Worm (Caenorhabditis elegans): Measurements from ENCODE around the gene npax-3.

Gene npax-3

DNA sequence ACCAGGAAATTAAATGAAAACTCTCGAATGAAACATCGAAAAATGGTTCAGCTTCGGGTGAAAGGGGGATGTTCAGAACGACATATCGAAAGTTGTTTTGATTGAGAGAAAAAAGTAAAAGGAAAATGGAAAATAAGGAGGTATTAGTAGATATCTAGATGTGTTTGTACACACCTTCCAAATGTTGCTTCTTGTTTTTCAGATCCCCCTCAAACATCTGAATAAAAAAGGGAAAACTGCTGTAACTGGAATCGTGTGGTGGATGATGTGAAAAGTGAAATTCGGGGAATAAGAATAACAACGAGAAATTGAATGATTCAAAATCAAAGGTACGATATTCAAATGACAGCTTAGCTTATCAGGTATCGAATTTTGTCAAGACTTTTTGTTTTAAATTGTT, at the start of gene npax-3:
Gene npax-3 (minus strand): TSS at position 101 of the 400 bp plus-strand sequence.
- TF ChIP-seq akir-1 (GFP tag; optimal IDR thresholded peaks at IDR 0.05) (no peak), tbp1 (GFP tag; optimal IDR thresholded peaks at IDR 0.05) (no peak), nhr-179 (tag; optimal IDR thresholded peaks at IDR 0.05) (no peak), ets-4 (GFP tag; optimal IDR thresholded peaks at IDR 0.05) (no peak), madf-6 (GFP tag; IDR thresholded peaks at IDR 0.05) (no peak), K12H6.12 (tag; optimal IDR thresholded peaks at IDR 0.05) (no peak), B0035.1 (tag; optimal IDR thresholded peaks at IDR 0.05) (no peak), F49E8.2 (tag; optimal IDR thresholded peaks at IDR 0.05; ENCODE audit: insufficient read depth) (no peak), cebp-1 (GFP tag; IDR thresholded peaks at IDR 0.05) (no peak), cebp-1 (tag; optimal IDR thresholded peaks at IDR 0.05) (no peak), Y79H2A.3 (GFP tag; conservative IDR thresholded peaks at IDR 0.05) (no peak), somi-1 (GFP tag; optimal IDR thresholded peaks at IDR 0.05) (no peak), F52B5.7 (tag; optimal IDR thresholded peaks at IDR 0.05) (no peak), Y53G8AR.9 (GFP tag; conservative IDR thresholded peaks at IDR 0.05) (no peak), madf-3 (GFP tag; IDR thresholded peaks at IDR 0.05) (no peak), ztf-18 (tag; optimal IDR thresholded peaks at IDR 0.05) (no peak), ceh-100 (GFP tag; IDR thresholded peaks at IDR 0.05) (no peak)

DNA sequence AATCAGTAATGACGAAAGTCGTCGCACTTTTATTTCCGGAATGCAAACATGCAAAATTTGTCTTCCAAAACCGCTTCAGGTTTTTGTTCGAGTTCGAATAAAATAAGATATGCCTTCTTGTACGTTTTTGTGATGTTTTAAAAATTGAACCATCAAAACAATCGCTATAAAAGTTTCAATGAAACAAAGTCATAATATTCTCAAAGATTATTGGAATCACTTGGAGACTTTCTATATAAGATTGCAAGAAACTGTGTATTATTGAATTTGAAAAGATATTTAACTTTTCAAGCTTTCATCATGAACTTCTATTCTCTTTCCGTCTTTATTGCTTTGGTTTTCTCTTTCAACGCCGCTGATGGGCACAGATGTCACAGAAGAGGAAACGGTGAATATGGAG, 48.9 kb upstream of the npax-3 start, which contains the start of gene fipr-14:
Gene fipr-14 (plus strand): TSS at position 301 of the 400 bp plus-strand sequence.
- no peak for TF ChIP-seq tlf-1 (GFP tag; optimal IDR thresholded peaks at IDR 0.05)
- no peak for TF ChIP-seq snpc-1.3 (tag; optimal IDR thresholded peaks at IDR 0.05; ENCODE audit: insufficient read depth)
- TF ChIP-seq egl-44 (GFP tag; IDR thresholded peaks at IDR 0.05): no peak
- TF ChIP-seq Y79H2A.3 (GFP tag; conservative IDR thresholded peaks at IDR 0.05): no peak
- TF ChIP-seq lin-40 (tag; optimal IDR thresholded peaks at IDR 0.05): no peak
- TF ChIP-seq F57A8.1 (GFP tag; optimal IDR thresholded peaks at IDR 0.05): no peak
- TF ChIP-seq lsl-1 (GFP tag; optimal IDR thresholded peaks at IDR 0.05): no peak
- no peak for TF ChIP-seq ccch-3 (GFP tag; optimal IDR thresholded peaks at IDR 0.05)
- no peak for TF ChIP-seq ZK185.1 (tag; optimal IDR thresholded peaks at IDR 0.05; ENCODE audit: poor library complexity, severe bottlenecking)
- TF ChIP-seq F52B5.7 (tag; optimal IDR thresholded peaks at IDR 0.05): no peak
- TF ChIP-seq F37B4.10 (GFP tag; IDR thresholded peaks at IDR 0.05): no peak
- no peak for TF ChIP-seq hlh-12 (tag; optimal IDR thresholded peaks at IDR 0.05)
- TF ChIP-seq tbp1 (GFP tag; optimal IDR thresholded peaks at IDR 0.05): no peak
- TF ChIP-seq nhr-90 (tag; optimal IDR thresholded peaks at IDR 0.05): no peak
- TF ChIP-seq ztf-3 (GFP tag; optimal IDR thresholded peaks at IDR 0.05): no peak
- TF ChIP-seq F55B11.4 (tag; optimal IDR thresholded peaks at IDR 0.05; ENCODE audit: borderline replicate concordance, insufficient read depth): no peak
- no peak for TF ChIP-seq ztf-28 (GFP tag; IDR thresholded peaks at IDR 0.05)
- TF ChIP-seq tbx-9 (tag; optimal IDR thresholded peaks at IDR 0.05; ENCODE audit: borderline replicate concordance): no peak

DNA sequence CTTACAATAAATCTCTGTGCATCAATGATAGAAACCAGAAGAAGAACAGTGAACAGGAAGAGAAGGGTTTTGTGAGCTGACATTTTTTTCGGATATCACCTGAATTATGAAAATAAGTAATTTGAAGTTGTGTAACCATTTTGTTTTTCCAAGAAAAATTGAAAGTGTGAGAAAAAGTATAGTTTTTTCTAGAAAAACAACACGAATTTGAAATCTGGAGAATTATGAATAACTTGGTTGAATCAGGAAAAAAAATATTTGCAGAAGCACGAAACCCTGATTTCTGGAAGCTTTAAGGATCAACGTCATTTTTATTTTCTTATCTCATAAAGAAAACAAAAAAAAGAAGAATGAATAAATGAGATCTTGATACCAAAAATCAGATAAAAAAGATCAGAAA, 46.6 kb upstream of the npax-3 start, which contains the start of gene F13E9.12:
Gene F13E9.12 (minus strand): TSS at position 101 of the 400 bp plus-strand sequence.
- TF ChIP-seq T07F8.4 (tag; optimal IDR thresholded peaks at IDR 0.05) (no peak), hrde-1 (tag; optimal IDR thresholded peaks at IDR 0.05; ENCODE audit: borderline replicate concordance) (no peak), tlf-1 (GFP tag; optimal IDR thresholded peaks at IDR 0.05) (no peak), attf-5 (GFP tag; optimal IDR thresholded peaks at IDR 0.05) (no peak)

Measured in whole organism, young adult.